Fruit fly (Drosophila melanogaster) whole organism, embryonic: ENCODE data around the gene endos.

Experiments
- CG1024 ChIP-seq: fragments of 200-800 bp; sonication (Bioruptor generic); IDR thresholded peaks from 2 replicates; pipeline ENCODE4 v1.3.6; 2022; ENCODE audit warnings: missing biosample characterization, missing genetic modification characterization
- CG2120 ChIP-seq: fragments of 200-800 bp; sonication (Bioruptor generic); optimal IDR thresholded peaks from 3 replicates; lab custom pipeline; 2016; ENCODE audit warnings: missing biosample characterization, missing genetic modification characterization
- CG6791 ChIP-seq: fragments of 200-800 bp; sonication (Bioruptor generic); IDR thresholded peaks from 3 replicates; pipeline ENCODE4 v1.3.6; 2022; ENCODE audit warnings: missing biosample characterization, missing genetic modification characterization; ENCODE audit not compliant: partially characterized antibody
- Rfx ChIP-seq: fragments of 200-800 bp; sonication (Bioruptor generic); IDR thresholded peaks from 2 replicates; pipeline ENCODE4 v1.3.6; 2022; ENCODE audit warnings: missing biosample characterization, missing genetic modification characterization
- sd ChIP-seq: fragments of 200-800 bp; sonication (Bioruptor generic); optimal IDR thresholded peaks from 3 replicates; lab custom pipeline; 2018; ENCODE audit warnings: missing biosample characterization, mild to moderate bottlenecking, missing genetic modification characterization, moderate library complexity
- trh ChIP-seq: fragments of 200-800 bp; sonication (Bioruptor generic); optimal IDR thresholded peaks from 2 replicates; lab custom pipeline; 2016; ENCODE audit warnings: missing biosample characterization, missing genetic modification characterization
- z ChIP-seq: fragments of 200-800 bp; sonication (Bioruptor generic); IDR thresholded peaks from 3 replicates; pipeline ENCODE4 v1.3.6; 2022; ENCODE audit warnings: missing biosample characterization, missing genetic modification characterization

dm6 chr3L:14036867-14037313, 5.4 kb upstream of the endos start, which contains the start of gene Hsp110:
- TF ChIP-seq CG2120, result peak; percentile 51
- peak; percentile 55 for TF ChIP-seq Rfx (GFP tag; lab: Robert Waterston, UW)
- peak; percentile 13 for TF ChIP-seq sd (tag; lab: Kevin White, UChicago)
- no peak for TF ChIP-seq z (GFP tag; lab: Robert Waterston, UW)
- TF ChIP-seq CG1024 (GFP tag; lab: Robert Waterston, UW), result no peak
- no peak for TF ChIP-seq trh (GFP tag; lab: Kevin White, UChicago)
- TF ChIP-seq CG6791 (GFP tag; lab: Robert Waterston, UW), result peak; percentile 100
